Worm (Caenorhabditis elegans): ENCODE data around the gene T01D1.7.

T01D1.7 gene

ce11 chrII:133548-134275 lies 39.9 kb downstream of the T01D1.7 start, which contains the start of gene cwn-1:
Gene cwn-1 (minus strand): TSS chrII:133598.
- TF ChIP-seq dao-5 (tag; optimal IDR thresholded peaks at IDR 0.05) (no peak), W03F9.2 (tag; optimal IDR thresholded peaks at IDR 0.05) (no peak), him-1 (tag; optimal IDR thresholded peaks at IDR 0.05) (no peak)

ce11 chrII:129770-130169 lies 43.8 kb downstream of the T01D1.7 start:
- no peak for TF ChIP-seq him-1 (tag; optimal IDR thresholded peaks at IDR 0.05)
- no peak for TF ChIP-seq dao-5 (tag; optimal IDR thresholded peaks at IDR 0.05)
- no peak for TF ChIP-seq W03F9.2 (tag; optimal IDR thresholded peaks at IDR 0.05)

- TF ChIP-seq W03F9.2 (tag; optimal IDR thresholded peaks at IDR 0.05): no peak
- TF ChIP-seq dao-5 (tag; optimal IDR thresholded peaks at IDR 0.05): no peak
- TF ChIP-seq him-1 (tag; optimal IDR thresholded peaks at IDR 0.05): no peak
Observed at ce11 chrII:128929-129328, 44.6 kb downstream of the T01D1.7 start, which contains the start of gene srd-3. Gene srd-3 (minus strand): TSS chrII:129029.

- no peak for TF ChIP-seq W03F9.2 (tag; optimal IDR thresholded peaks at IDR 0.05)
Observed at ce11 chrII:124904-125303, 48.7 kb downstream of the T01D1.7 start, which contains the start of gene nmur-2. Gene nmur-2 (minus strand): TSS chrII:125004.

ce11 chrII:122494-122893 lies 51.1 kb downstream of the T01D1.7 start:
- TF ChIP-seq him-1 (tag; optimal IDR thresholded peaks at IDR 0.05) (no peak), W03F9.2 (tag; optimal IDR thresholded peaks at IDR 0.05) (no peak), dao-5 (tag; optimal IDR thresholded peaks at IDR 0.05) (no peak)

- TF ChIP-seq dao-5 (tag; optimal IDR thresholded peaks at IDR 0.05) (no peak), him-1 (tag; optimal IDR thresholded peaks at IDR 0.05) (no peak), W03F9.2 (tag; optimal IDR thresholded peaks at IDR 0.05) (no peak)
Observed at ce11 chrII:122008-122407, 51.6 kb downstream of the T01D1.7 start.

ce11 chrII:121121-121520 lies 52.5 kb downstream of the T01D1.7 start, which contains the start of gene K10B4.3:
Gene K10B4.3 (minus strand): TSS chrII:121221.
- no peak for TF ChIP-seq him-1 (tag; optimal IDR thresholded peaks at IDR 0.05)
- TF ChIP-seq W03F9.2 (tag; optimal IDR thresholded peaks at IDR 0.05): no peak
- TF ChIP-seq dao-5 (tag; optimal IDR thresholded peaks at IDR 0.05): no peak
